Worm (Caenorhabditis elegans) whole organism, dauer: ENCODE results near the gene T01D1.8.

Experiments used
- unc-62 ChIP-seq: sonication (generic microtip); optimal IDR thresholded peaks from 2 replicates; lab custom pipeline; 2017; ENCODE audit warnings: missing biosample characterization, missing genetic modification reagents, missing genetic modification characterization

T01D1.8 gene

DNA sequence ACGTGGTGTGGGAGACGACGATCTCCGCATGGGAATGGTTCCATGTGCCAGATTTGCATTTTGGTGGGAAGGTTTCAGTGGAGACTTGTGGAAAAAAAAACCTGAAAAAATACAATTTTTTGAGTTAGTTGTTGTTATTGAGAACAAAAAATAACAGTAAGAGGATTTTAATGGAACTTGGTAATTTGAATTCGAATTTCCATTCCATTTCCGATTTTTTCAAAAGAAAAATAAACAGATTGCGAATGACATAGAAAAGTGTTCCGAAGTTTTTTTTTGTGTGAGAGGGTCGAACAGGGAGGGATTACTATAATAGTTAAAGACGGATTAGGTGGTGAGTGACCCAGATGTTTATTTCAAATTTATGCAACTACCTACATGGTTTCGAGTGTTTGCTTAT is 7.5 kb upstream of the T01D1.8 start, which contains the start of gene T01D1.4:
TSS of gene T01D1.4 (minus strand) at position 101 of the 400 bp plus-strand sequence.
- no peak for TF ChIP-seq unc-62 (GFP tag; lab: Kevin White, UChicago)

DNA sequence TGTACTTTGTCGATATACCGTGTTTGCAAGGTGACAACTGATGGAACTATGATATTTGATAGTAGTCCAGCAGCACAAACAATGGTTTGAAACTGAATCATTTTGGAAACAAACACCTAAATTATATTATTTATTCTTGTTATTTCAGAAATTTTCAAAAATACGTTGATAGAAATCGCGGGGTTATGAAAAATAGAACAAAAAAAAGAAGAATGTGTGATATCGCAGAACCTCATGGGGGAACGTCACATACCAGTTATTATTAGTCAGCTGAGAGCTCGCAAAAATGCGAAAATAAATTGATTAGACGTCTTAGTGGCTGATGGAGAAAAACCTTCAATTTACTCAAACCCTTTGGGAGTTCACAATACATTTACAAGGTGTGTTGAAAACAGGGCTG is 2.4 kb downstream of the T01D1.8 start, which contains the start of gene T01D1.5:
TSS of gene T01D1.5 (minus strand) at position 101 of the 400 bp plus-strand sequence.
- no peak for TF ChIP-seq unc-62 (GFP tag; lab: Kevin White, UChicago)

DNA sequence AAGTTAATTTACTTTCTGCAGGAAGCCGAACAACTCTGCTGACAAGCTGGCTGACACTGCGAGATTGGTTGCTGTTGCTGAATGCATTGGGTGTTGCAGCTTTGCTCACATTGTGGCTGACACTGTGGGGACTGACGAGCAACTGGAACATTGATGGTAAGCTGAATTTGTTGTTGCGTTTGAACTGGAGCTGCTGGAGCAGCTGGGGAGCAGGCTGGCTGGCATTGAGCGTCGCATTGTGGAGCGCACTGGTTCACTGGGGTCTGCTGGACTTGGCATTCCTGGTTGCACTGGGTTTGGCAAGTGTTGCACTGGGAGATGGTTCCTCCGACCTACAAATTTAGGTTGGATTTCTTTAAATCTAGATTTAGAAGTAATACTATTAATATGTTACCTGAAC is 6.0 kb downstream of the T01D1.8 start:
- TF ChIP-seq unc-62 (GFP tag; lab: Kevin White, UChicago), result no peak

DNA sequence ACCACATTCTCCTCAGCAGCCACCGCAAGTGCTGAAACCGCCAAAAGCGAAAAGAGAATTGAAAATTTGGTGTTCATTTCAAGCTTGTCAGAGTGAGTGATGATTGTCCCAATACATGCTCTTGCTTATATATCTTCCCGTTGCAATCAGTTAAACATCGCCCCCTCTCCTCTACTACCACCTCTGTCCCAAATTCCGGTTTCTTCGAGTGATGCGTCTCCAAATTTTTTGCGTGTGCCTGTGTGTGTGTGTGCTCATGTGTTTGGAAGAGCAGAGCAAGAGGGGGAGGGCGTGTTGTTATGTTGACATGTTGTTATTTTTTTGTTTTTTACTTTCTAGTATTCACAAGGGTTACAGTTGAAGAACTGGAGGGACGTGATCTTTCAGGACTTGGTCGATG is 7.9 kb downstream of the T01D1.8 start, which contains the start of gene abu-11:
TSS of gene abu-11 (minus strand) at position 101 of the 400 bp plus-strand sequence.
- no peak for TF ChIP-seq unc-62 (GFP tag; lab: Kevin White, UChicago)

DNA sequence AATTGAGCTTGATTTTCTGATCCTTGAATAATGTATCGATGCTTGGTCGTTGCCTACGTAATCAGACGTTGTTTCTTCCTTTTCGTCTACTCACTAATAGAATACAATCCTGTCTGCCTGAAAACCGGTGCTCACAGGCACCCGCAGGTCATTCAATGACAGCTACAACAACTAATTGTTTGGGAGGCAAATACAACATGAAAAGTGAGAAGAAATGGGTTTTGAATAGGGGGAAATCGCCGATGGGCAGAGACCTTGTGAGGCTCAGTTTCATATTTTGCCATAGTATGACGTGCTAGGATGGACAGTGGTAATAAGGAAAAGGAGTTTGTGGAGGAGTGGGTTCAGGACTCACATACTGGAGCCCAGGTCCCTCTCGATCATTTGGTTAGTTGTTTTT is 10.1 kb downstream of the T01D1.8 start, which contains the start of gene chs-2:
TSS of gene chs-2 (plus strand) at position 301 of the 400 bp plus-strand sequence.
- no peak for TF ChIP-seq unc-62 (GFP tag; lab: Kevin White, UChicago)

DNA sequence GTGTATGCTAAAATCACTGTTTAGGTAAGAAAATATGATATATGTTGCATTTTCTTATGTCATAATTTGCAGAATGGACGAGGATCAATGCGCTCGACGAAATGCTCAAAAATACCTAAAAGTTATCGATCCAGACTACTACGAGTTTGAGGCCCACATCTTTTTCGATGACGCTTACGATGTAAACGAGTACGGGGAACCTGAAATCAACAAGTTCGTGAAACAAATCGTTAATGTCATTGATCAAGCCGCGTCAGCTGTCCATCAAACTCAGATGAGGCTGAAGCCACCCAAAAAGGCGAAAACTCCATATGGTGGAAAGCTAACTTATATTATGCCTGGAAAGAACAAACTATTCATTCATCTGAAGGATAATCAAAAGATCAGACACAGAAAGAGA is 21.6 kb downstream of the T01D1.8 start:
- no peak for TF ChIP-seq unc-62 (GFP tag; lab: Kevin White, UChicago)

DNA sequence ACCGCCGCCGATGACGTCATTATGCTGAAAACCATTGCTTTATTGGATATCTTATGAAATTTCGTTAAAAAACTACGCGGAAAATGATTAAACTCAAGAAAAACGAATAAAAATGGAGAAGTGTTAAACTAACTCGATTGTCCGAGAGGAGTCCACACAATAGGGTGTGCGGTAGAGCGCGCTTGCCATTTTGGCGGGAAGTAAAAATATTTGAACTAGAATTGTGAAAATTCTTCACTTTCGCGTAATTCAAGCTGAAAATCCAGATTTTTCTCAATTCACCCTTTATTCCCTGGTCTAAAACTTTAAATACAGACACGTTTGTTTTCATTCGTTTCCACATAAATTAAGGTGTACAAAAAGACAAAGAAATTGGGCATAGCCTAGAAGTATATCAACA is 30.1 kb downstream of the T01D1.8 start, which contains the start of gene F48A11.4:
TSS of gene F48A11.4 (minus strand) at position 24 of the 400 bp plus-strand sequence.
- no peak for TF ChIP-seq unc-62 (GFP tag; lab: Kevin White, UChicago)

DNA sequence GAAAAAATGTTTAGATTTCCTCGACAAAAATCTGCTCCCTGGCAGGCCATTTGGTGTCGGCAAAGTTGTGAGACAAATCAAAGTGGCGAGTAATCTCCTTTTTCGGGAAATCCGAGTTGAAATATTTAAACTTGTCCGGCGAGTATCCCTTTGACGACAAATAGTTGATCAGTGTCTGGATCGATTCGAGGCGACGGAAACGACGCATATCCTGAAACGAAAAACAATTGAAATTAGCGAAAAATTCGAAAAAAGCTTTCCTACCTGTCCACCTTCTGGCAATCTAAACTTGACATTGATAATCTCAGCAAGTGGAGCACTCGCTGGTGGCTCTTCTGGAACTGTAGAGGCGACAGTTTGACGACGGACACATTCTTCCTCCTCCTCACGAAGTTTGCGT is 30.8 kb downstream of the T01D1.8 start:
- TF ChIP-seq unc-62 (GFP tag; lab: Kevin White, UChicago), result no peak

DNA sequence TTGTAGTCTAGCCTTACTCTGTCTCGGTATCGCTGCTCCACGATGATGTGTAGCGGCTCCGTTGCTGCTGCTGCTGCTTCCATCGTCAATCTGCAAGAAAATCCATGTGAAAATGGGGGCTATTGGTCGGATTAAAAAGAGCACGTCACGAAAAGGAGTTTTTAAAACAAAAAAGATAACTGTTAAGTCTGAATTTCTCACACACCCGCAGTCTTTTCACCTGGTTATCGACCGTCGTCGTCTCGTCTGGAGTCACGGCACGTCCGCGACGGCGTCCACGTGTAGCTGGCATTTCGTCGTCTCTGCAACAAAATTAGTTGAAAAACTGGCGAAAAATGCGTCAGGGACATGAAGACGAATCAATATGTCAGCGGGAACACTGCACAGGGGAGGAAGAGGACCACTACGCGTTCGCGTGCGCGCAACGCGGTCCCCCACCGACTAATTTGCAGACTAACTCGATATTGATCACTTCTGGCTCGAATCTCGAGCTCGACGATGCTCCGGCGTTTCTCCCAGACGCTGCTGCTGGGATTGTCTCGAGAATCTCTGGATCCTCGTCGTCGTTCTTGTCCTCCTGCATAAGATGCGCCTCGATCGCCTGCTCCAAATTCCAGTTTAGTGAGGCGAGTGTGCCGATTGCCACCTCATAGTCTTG is 33.4 kb downstream of the T01D1.8 start:
- TF ChIP-seq unc-62 (GFP tag; lab: Kevin White, UChicago), result no peak

DNA sequence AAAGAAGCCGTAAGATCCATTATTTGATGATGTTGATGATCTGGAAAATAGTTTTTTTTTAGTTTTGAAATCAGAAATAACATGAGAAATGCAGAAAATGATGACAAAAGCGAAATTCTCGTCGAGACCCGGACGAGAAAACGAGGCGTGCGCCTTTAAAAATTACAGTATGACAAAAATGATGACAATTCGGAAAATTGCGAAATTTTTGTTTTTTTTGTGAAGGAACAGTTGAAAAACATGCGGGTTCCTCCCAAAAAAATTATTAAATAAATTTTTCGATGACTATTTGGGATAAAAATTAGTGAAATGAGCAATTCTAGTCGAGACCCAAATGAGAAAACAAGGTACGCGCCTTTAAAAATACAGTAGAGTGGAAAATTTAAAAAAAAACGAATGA is 34.1 kb downstream of the T01D1.8 start, which contains the start of gene ubxn-3:
TSS of gene ubxn-3 (minus strand) at position 66 of the 400 bp plus-strand sequence.
- TF ChIP-seq unc-62 (GFP tag; lab: Kevin White, UChicago), result no peak

DNA sequence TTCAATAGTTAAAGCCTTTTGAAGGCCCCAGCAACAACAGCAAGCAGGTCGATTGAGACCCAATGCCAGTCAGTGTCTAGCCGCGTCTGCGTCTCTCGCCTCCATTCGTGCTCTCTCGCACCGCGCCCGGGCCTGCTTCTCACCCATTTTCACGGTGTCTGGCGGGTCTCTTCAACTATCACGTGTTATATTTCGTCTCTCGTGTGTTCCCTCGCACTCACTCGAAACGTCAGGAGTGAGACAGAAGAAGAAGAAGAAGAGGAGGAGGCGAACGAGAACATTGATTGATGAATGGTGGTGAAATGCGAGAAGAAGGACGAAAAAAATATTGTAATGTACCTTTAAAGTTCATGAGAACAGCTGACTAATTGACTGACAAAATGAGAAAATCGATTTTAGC is 34.7 kb downstream of the T01D1.8 start:
- no peak for TF ChIP-seq unc-62 (GFP tag; lab: Kevin White, UChicago)

DNA sequence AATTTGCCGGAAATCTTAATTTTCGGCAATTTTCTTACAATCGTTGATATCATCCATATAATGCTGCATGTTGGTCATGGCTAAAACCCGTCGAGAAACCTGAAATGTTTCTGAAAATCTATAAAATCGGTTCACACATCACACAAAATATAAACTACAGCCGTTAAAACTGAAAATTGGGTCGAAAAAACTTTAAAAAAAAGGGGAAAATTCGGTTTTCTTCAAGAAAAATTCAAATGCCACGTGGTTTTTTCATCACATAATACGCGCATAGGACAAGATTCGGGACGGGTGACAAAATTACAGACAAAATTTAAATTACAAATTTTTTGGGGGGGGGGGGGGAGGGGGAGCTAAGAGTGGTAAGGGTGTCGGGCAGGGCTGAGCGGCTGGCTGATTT is 46.1 kb downstream of the T01D1.8 start, which contains the start of gene Y43H11AL.1:
TSS of gene Y43H11AL.1 (minus strand) at position 101 of the 400 bp plus-strand sequence.
- TF ChIP-seq unc-62 (GFP tag; lab: Kevin White, UChicago), result no peak

DNA sequence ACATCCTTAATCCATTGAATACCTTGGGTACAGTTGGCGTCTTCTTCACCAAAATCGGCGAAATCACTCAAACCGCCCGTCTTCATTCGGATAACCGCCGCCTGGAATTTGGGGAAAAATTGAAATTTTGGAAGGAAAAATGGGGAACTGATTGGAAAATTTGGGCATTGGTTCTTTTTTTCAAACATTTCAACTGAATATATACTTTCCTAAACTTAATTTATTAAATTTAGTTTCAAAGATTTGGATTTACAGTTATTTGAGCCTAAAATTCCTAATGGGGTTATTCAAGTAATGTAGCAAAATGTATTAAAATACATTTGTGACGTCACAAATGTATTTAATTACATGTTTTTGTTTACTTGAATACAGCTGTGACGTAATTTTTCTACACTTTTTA is 51.2 kb downstream of the T01D1.8 start, which contains the start of gene laat-1:
TSS of gene laat-1 (minus strand) at position 101 of the 400 bp plus-strand sequence.
- no peak for TF ChIP-seq unc-62 (GFP tag; lab: Kevin White, UChicago)

DNA sequence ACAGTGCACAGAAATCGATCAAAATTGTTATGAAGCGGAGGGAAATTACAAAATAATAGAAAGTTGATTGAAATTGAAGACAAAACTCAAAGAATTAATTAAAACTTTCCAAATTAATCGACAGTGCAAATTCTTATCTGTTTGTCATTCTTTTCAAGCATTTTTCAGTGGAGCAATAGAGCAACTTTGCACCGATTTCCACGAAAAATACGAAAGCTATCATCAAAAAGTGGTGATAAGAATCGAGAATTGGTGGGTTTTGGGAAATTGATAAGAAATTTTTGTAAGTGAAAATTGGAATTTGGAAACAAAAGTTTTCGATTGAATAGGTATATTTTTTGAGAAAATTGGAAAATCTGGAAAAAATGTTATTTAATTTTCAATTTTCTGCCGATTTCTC is 53.5 kb downstream of the T01D1.8 start:
- TF ChIP-seq unc-62 (GFP tag; lab: Kevin White, UChicago), result no peak
